Worm (Caenorhabditis elegans) whole organism, L4/young adult: ENCODE data around the gene T28F3.11.

Source experiments
- W03F9.2 ChIP-seq: fragments of 150-350 bp; optimal IDR thresholded peaks from 2 replicates; lab custom pipeline; 2014; ENCODE audit warnings: missing biosample characterization, missing genetic modification characterization
- dao-5 ChIP-seq: sonication (generic microtip); optimal IDR thresholded peaks from 2 replicates; lab custom pipeline; 2016; ENCODE audit warnings: missing genotype, missing genetic modification characterization, moderate library complexity, missing compliant biosample characterization

ce11 chrIV:17285263-17285662 is 6.2 kb downstream of the T28F3.11 start:
- no peak for TF ChIP-seq W03F9.2 (tag; lab: Kevin White, UChicago)
- no peak for TF ChIP-seq dao-5 (tag; lab: Kevin White, UChicago)
